Worm (Caenorhabditis elegans) whole organism, young adult: ENCODE measurements around the gene srd-32.

ENCODE experiments used
- Y53F4B.3 ChIP-seq: fragments of 200-800 bp; sonication (Bioruptor generic); IDR thresholded peaks from 2 replicates; pipeline ENCODE4 v1.3.6; 2022; ENCODE audit warnings: missing genetic modification reagents, missing genetic modification characterization, missing compliant biosample characterization
- ZK185.1 ChIP-seq: sonication (generic microtip); optimal IDR thresholded peaks from 2 replicates; lab custom pipeline; 2016; ENCODE audit warnings: mild to moderate bottlenecking, missing genetic modification characterization, missing compliant biosample characterization; ENCODE audit not compliant: poor library complexity, severe bottlenecking
- hlh-12 ChIP-seq: sonication (generic microtip); optimal IDR thresholded peaks from 2 replicates; lab custom pipeline; 2016; ENCODE audit warnings: missing genetic modification characterization, missing compliant biosample characterization
- hsf-1 ChIP-seq: fragments of 200-800 bp; sonication (Bioruptor generic); IDR thresholded peaks from 2 replicates; pipeline ENCODE4 v1.3.6; 2022; ENCODE audit warnings: missing genetic modification reagents, missing genetic modification characterization, missing compliant biosample characterization
- nfya-2 ChIP-seq: fragments of 200-800 bp; sonication (Bioruptor generic); IDR thresholded peaks from 2 replicates; pipeline ENCODE4 v1.3.6; 2022; ENCODE audit warnings: missing genetic modification reagents, missing genetic modification characterization, missing compliant biosample characterization

Gene srd-32

DNA sequence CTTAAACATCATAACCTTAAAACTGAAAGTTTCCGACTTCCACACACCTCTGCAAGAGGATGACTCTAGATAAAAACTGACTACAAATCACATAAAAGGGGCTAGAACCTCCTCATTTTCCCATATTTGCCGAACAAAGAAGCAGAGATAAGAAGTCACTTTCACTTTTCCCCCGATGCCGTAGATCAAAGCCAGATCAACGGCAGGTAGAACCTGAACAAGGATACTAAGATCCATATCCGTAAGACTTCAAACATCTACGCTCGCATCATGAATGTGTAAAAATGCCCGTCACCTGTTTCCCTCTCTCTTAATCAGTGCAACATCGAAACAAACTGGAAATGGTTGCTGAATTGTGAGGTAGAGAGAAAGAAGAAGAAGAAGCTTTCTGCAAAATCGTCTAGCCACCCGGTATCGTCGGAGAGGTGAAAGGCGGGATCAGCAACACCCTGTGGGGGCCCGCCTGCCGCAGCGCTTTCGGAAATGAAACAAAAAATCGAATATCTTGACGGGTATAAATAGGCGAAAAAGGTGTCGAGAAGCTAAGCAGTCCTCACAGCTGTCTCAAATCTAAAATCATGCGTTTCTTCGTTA lies 53.3 kb downstream of the srd-32 start, which contains the start of gene C02E7.6:
C02E7.6 (plus strand) TSS at position 544 of the 594 bp plus-strand sequence.
- TF ChIP-seq nfya-2 (no peak), Y53F4B.3 (GFP tag; lab: Robert Waterston, UW) (no peak), hlh-12 (tag; lab: Kevin White, UChicago) (no peak), ZK185.1 (tag; lab: Kevin White, UChicago) (no peak), hsf-1 (0 out of 2 replicates have a peak, but pooled peaks have one; percentile 29)
